Fruit fly (Drosophila melanogaster) S2 (cell line): ENCODE results near the gene mus81.

ENCODE experiments used
- CG8478 ChIP-seq: fragments of >200 bp; optimal IDR thresholded peaks from 2 replicates; lab custom pipeline; 2018
- CTCF ChIP-seq, 2 experiments: fragments of >200 bp; optimal IDR thresholded peaks; 2 replicates each; lab custom pipeline; 2018

The mus81 gene

dm6 chrX:940580-941184 is at the start of gene mus81, which contains the start of gene CG3704:
mus81 (plus strand) TSS chrX:941075.
CG3704 (minus strand) TSS chrX:940805.
- TF ChIP-seq CG8478 (no peak), CTCF (optimal IDR thresholded peaks at IDR 0.05; lab: Kevin White, UChicago) (no peak)

dm6 chrX:894182-894581 is 46.7 kb upstream of the mus81 start, which contains the start of gene CG11663:
CG11663 (plus strand) TSS chrX:894482.
- TF ChIP-seq CG8478 (no peak), CTCF (optimal IDR thresholded peaks at IDR 0.05; lab: Kevin White, UChicago) (no peak)

dm6 chrX:898367-898766 is 42.5 kb upstream of the mus81 start:
- TF ChIP-seq CTCF (optimal IDR thresholded peaks at IDR 0.05; lab: Kevin White, UChicago) (no peak), CG8478 (no peak)

- no peak for TF ChIP-seq CG8478
- TF ChIP-seq CTCF (optimal IDR thresholded peaks at IDR 0.05; lab: Kevin White, UChicago), result no peak
These were observed 41.3 kb upstream of the mus81 start for dm6 chrX:899407-900050.

dm6 chrX:900725-901345 is 40.0 kb upstream of the mus81 start:
- TF ChIP-seq CG8478, result no peak
- TF ChIP-seq CTCF (optimal IDR thresholded peaks at IDR 0.05; lab: Kevin White, UChicago), result no peak

dm6 chrX:908763-909497 is 31.9 kb upstream of the mus81 start:
- TF ChIP-seq CTCF (optimal IDR thresholded peaks at IDR 0.05; lab: Kevin White, UChicago) (no peak), CG8478 (no peak)

dm6 chrX:921359-921758 is 19.5 kb upstream of the mus81 start:
- TF ChIP-seq CG8478, result no peak
- TF ChIP-seq CTCF (optimal IDR thresholded peaks at IDR 0.05; lab: Kevin White, UChicago), result no peak

dm6 chrX:927209-927862 is 13.5 kb upstream of the mus81 start, which contains the start of gene Lztr1:
Lztr1 (minus strand) TSS chrX:927582.
- TF ChIP-seq CTCF (optimal IDR thresholded peaks at IDR 0.05; lab: Kevin White, UChicago) (no peak), CG8478 (no peak)

dm6 chrX:927863-928257 is 13.0 kb upstream of the mus81 start, which contains the start of the genes CG43867 and MED22:
CG43867 (minus strand) TSS chrX:927975.
MED22 (plus strand) TSS chrX:928139.
- TF ChIP-seq CTCF (optimal IDR thresholded peaks at IDR 0.05; lab: Kevin White, UChicago) (no peak), CG8478 (no peak)

- TF ChIP-seq CG8478, result no peak
- TF ChIP-seq CTCF (optimal IDR thresholded peaks at IDR 0.05; lab: Kevin White, UChicago), result no peak
These were observed 10.7 kb upstream of the mus81 start, which contains the start of gene CG3708 for dm6 chrX:930048-930800. CG3708 (minus strand) TSS chrX:930098.

dm6 chrX:932166-932565 is 8.7 kb upstream of the mus81 start, which contains the start of the genes CG32815 and CG3706:
CG32815 (plus strand) TSS chrX:932466.
CG3706 (minus strand) TSS chrX:932475.
- TF ChIP-seq CTCF (optimal IDR thresholded peaks at IDR 0.05; lab: Kevin White, UChicago) (no peak), CG8478 (no peak)

dm6 chrX:932859-933258 is 8.0 kb upstream of the mus81 start:
- TF ChIP-seq CG8478, result no peak
- TF ChIP-seq CTCF (optimal IDR thresholded peaks at IDR 0.05; lab: Kevin White, UChicago), result no peak

dm6 chrX:933997-934396 is 6.9 kb upstream of the mus81 start:
- TF ChIP-seq CG8478 (no peak), CTCF (optimal IDR thresholded peaks at IDR 0.05; lab: Kevin White, UChicago) (no peak)
